Worm (Caenorhabditis elegans) whole organism, young adult: ENCODE measurements around the gene F22E5.21.
"Not testable (repeated sequence)": the region's sequence is repeated elsewhere in the genome, so short reads cannot be mapped to it uniquely, and the experiment has no call there.

Experiments
- C06A6.2 ChIP-seq: fragments of 200-800 bp; sonication (Bioruptor generic); conservative IDR thresholded peaks from 2 replicates; pipeline ENCODE4 v1.3.6; 2022; ENCODE audit warnings: missing genetic modification characterization, missing compliant biosample characterization
- F57A8.1 ChIP-seq: fragments of 200-800 bp; sonication (Bioruptor generic); optimal IDR thresholded peaks from 2 replicates; lab custom pipeline; 2018; ENCODE audit warnings: mild to moderate bottlenecking, missing genetic modification characterization, moderate library complexity, missing compliant biosample characterization
- Y79H2A.3 ChIP-seq: fragments of 200-800 bp; sonication (Bioruptor generic); conservative IDR thresholded peaks from 2 replicates; pipeline ENCODE4 v1.3.6; 2022; ENCODE audit warnings: missing genetic modification reagents, missing genetic modification characterization, missing compliant biosample characterization
- ama-1 ChIP-seq, 3 experiments: fragments of 150-350 bp in 1 of 3; sonication (generic microtip) in 2 of 3; optimal IDR thresholded peaks; 2 replicates each; lab custom pipeline; 2014 to 2018; ENCODE audit warnings: missing biosample characterization in 2 of 3, missing genetic modification characterization in 2 of 3, missing genetic modification reagents in 2 of 3
- ceh-40 ChIP-seq: fragments of 200-800 bp; sonication (Bioruptor generic); IDR thresholded peaks from 2 replicates; pipeline ENCODE4 v1.3.6; 2022; ENCODE audit warnings: missing genetic modification characterization, missing compliant biosample characterization
- die-1 ChIP-seq: sonication (generic microtip); optimal IDR thresholded peaks from 2 replicates; lab custom pipeline; 2016; ENCODE audit warnings: missing genotype, mild to moderate bottlenecking, missing genetic modification characterization, missing compliant biosample characterization
- ets-4 ChIP-seq: fragments of 200-800 bp; sonication (Bioruptor generic); optimal IDR thresholded peaks from 2 replicates; lab custom pipeline; 2018; ENCODE audit warnings: mild to moderate bottlenecking, missing genetic modification characterization, missing compliant biosample characterization
- hmg-1.2 ChIP-seq: fragments of 200-800 bp; sonication (Bioruptor generic); IDR thresholded peaks from 2 replicates; pipeline ENCODE4 v1.3.6; 2022; ENCODE audit warnings: missing genetic modification reagents, missing genetic modification characterization, missing compliant biosample characterization
- lsy-27 ChIP-seq: sonication (generic microtip); optimal IDR thresholded peaks from 2 replicates; lab custom pipeline; 2017; ENCODE audit warnings: missing genetic modification characterization, mild to moderate bottlenecking, missing compliant biosample characterization, antibody characterized with exemption, missing genotype, borderline replicate concordance; ENCODE audit not compliant: insufficient read depth
- nhr-120 ChIP-seq: fragments of 200-800 bp; sonication (Bioruptor generic); IDR thresholded peaks from 2 replicates; pipeline ENCODE4 v1.3.6; 2022; ENCODE audit warnings: missing genetic modification characterization, missing compliant biosample characterization
- pha-4 ChIP-seq: fragments of 150-350 bp; sonication (generic microtip); optimal IDR thresholded peaks from 2 replicates; lab custom pipeline; 2014; ENCODE audit warnings: missing biosample characterization, missing genetic modification reagents, missing genetic modification characterization
- sdz-38 ChIP-seq: sonication (generic microtip); optimal IDR thresholded peaks from 2 replicates; lab custom pipeline; 2016; ENCODE audit warnings: missing genotype, missing genetic modification characterization, missing compliant biosample characterization
- sea-2 ChIP-seq: fragments of 200-800 bp; sonication (Bioruptor generic); IDR thresholded peaks from 2 replicates; pipeline ENCODE4 v1.3.6; 2022; ENCODE audit warnings: missing genetic modification characterization, missing compliant biosample characterization
- unc-62 ChIP-seq: fragments of 150-350 bp; optimal IDR thresholded peaks from 2 replicates; lab custom pipeline; 2014; ENCODE audit warnings: missing biosample characterization, missing genetic modification reagents, missing genetic modification characterization

DNA sequence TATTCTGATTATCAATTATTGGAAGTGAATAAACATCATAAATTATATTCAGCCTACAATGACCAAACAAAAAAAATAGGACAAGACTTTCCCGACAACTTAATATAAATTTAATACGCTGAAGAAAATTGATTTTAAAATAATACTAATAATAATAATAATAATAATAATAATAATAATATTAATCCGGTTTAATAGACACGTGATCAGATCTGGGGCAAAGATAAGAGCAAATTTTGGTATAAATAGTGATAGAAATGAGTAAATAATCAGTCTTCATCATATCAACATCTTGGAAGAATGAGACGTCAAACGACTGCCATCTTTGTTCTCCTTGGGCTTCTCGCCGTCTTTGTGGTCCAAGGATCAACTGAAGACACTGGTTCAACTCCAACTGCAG lies 18.1 kb downstream of the F22E5.21 start, which contains the start of gene msrp-6:
- TF ChIP-seq pha-4 (tag; lab: Kevin White, UChicago); sea-2 (GFP tag; lab: Robert Waterston, UW); nhr-120; sdz-38; ets-4 (GFP tag; lab: Kevin White, UChicago); C06A6.2 (GFP tag; lab: Robert Waterston, UW); lsy-27 (tag; lab: Kevin White, UChicago); ama-1 (optimal IDR thresholded peaks at IDR 0.05; lab: Kevin White, UChicago); ama-1 (GFP tag; optimal IDR thresholded peaks at IDR 0.05; lab: Kevin White, UChicago); F57A8.1 (GFP tag; lab: Kevin White, UChicago); hmg-1.2 (GFP tag; lab: Robert Waterston, UW); unc-62; die-1 (tag; lab: Kevin White, UChicago); ceh-40 (GFP tag; lab: Robert Waterston, UW); Y79H2A.3 (GFP tag; lab: Robert Waterston, UW): not testable (repeated sequence)
